Fruit fly (Drosophila melanogaster) whole organism, embryonic: Measurements from ENCODE around the gene CG17801.

Experiments used
- CG10366 ChIP-seq: fragments of 200-800 bp; sonication (Bioruptor generic); IDR thresholded peaks from 2 replicates; pipeline ENCODE4 v1.3.6; 2022; ENCODE audit warnings: missing biosample characterization, missing genetic modification characterization
- CG10462 ChIP-seq: fragments of 200-800 bp; sonication (Bioruptor generic); optimal IDR thresholded peaks from 2 replicates; lab custom pipeline; 2016; ENCODE audit warnings: missing biosample characterization, missing genetic modification characterization
- CG10543 ChIP-seq: fragments of 200-800 bp; sonication (Bioruptor generic); optimal IDR thresholded peaks from 3 replicates; lab custom pipeline; 2017; ENCODE audit warnings: missing biosample characterization, mild to moderate bottlenecking, missing genetic modification characterization, moderate library complexity
- CG11695 ChIP-seq: fragments of 200-800 bp; sonication (Bioruptor generic); IDR thresholded peaks from 3 replicates; pipeline ENCODE4 v1.3.6; 2022; ENCODE audit warnings: missing biosample characterization, missing genetic modification characterization
- CG12236 ChIP-seq: fragments of 200-800 bp; sonication (Bioruptor generic); optimal IDR thresholded peaks from 2 replicates; lab custom pipeline; 2016; ENCODE audit warnings: missing biosample characterization, missing genetic modification characterization
- CG12769 ChIP-seq: fragments of 200-800 bp; sonication (Bioruptor generic); optimal IDR thresholded peaks from 2 replicates; lab custom pipeline; 2019; ENCODE audit warnings: missing biosample characterization, mild to moderate bottlenecking, missing genetic modification characterization, moderate library complexity
- CG16779 ChIP-seq: fragments of 200-800 bp; sonication (Bioruptor generic); IDR thresholded peaks from 2 replicates; pipeline ENCODE4 v1.3.6; 2022; ENCODE audit warnings: missing biosample characterization, missing genetic modification characterization
- CG17912 ChIP-seq: fragments of 200-800 bp; sonication (Bioruptor generic); optimal IDR thresholded peaks from 2 replicates; lab custom pipeline; 2018; ENCODE audit warnings: missing biosample characterization, mild to moderate bottlenecking, missing genetic modification characterization
- CG18011 ChIP-seq: fragments of 200-800 bp; sonication (Bioruptor generic); optimal IDR thresholded peaks from 2 replicates; lab custom pipeline; 2017; ENCODE audit warnings: missing biosample characterization, missing genetic modification characterization, mild to moderate bottlenecking, moderate library complexity, missing genotype
- CG2120 ChIP-seq: fragments of 200-800 bp; sonication (Bioruptor generic); optimal IDR thresholded peaks from 3 replicates; lab custom pipeline; 2016; ENCODE audit warnings: missing biosample characterization, missing genetic modification characterization
- CG2129 ChIP-seq: fragments of 200-800 bp; sonication (Bioruptor generic); IDR thresholded peaks from 2 replicates; pipeline ENCODE4 v1.3.6; 2022; ENCODE audit warnings: missing biosample characterization, missing genetic modification characterization; ENCODE audit not compliant: partially characterized antibody
- CG31224 ChIP-seq: fragments of 200-800 bp; sonication (Bioruptor generic); IDR thresholded peaks from 2 replicates; pipeline ENCODE4 v1.3.6; 2022; ENCODE audit warnings: missing biosample characterization, missing genetic modification characterization
- CG3281 ChIP-seq: fragments of 200-800 bp; sonication (Bioruptor generic); optimal IDR thresholded peaks from 3 replicates; lab custom pipeline; 2017; ENCODE audit warnings: missing biosample characterization, mild to moderate bottlenecking, missing genetic modification characterization
- CG3838 ChIP-seq: fragments of 200-800 bp; sonication (Bioruptor generic); optimal IDR thresholded peaks from 3 replicates; lab custom pipeline; 2016; ENCODE audit warnings: missing biosample characterization, missing genetic modification characterization
- CG4617 ChIP-seq: fragments of 200-800 bp; sonication (Bioruptor generic); optimal IDR thresholded peaks from 3 replicates; lab custom pipeline; 2016; ENCODE audit warnings: missing biosample characterization, missing genetic modification characterization, borderline replicate concordance
- CG6175 ChIP-seq: fragments of 200-800 bp; sonication (Bioruptor generic); IDR thresholded peaks from 3 replicates; pipeline ENCODE4 v1.3.6; 2022; ENCODE audit warnings: missing biosample characterization, missing genetic modification characterization
- CG6791 ChIP-seq: fragments of 200-800 bp; sonication (Bioruptor generic); IDR thresholded peaks from 3 replicates; pipeline ENCODE4 v1.3.6; 2022; ENCODE audit warnings: missing biosample characterization, missing genetic modification characterization; ENCODE audit not compliant: partially characterized antibody
- CG7271 ChIP-seq: fragments of 200-800 bp; sonication (Bioruptor generic); optimal IDR thresholded peaks from 2 replicates; lab custom pipeline; 2018; ENCODE audit warnings: missing biosample characterization, mild to moderate bottlenecking, missing genetic modification characterization, moderate library complexity
- CG7963 ChIP-seq: fragments of 200-800 bp; sonication (Bioruptor generic); IDR thresholded peaks from 3 replicates; pipeline ENCODE4 v1.3.6; 2022; ENCODE audit warnings: missing biosample characterization, missing genetic modification characterization; ENCODE audit not compliant: partially characterized antibody
- CG8290 ChIP-seq, 3 experiments: fragments of 200-800 bp; sonication (Bioruptor generic); optimal IDR thresholded peaks; 2 replicates each; lab custom pipeline; 2016 to 2019; ENCODE audit warnings: missing biosample characterization in 3 of 3, missing genetic modification characterization in 3 of 3, mild to moderate bottlenecking in 2 of 3, moderate library complexity in 1 of 3
- CG8388 ChIP-seq: fragments of 200-800 bp; sonication (Bioruptor generic); optimal IDR thresholded peaks from 2 replicates; lab custom pipeline; 2019; ENCODE audit warnings: missing biosample characterization, mild to moderate bottlenecking, missing genetic modification characterization, moderate library complexity
- CG8924 ChIP-seq: fragments of 200-800 bp; optimal IDR thresholded peaks from 3 replicates; lab custom pipeline; 2019; ENCODE audit warnings: missing biosample characterization, mild to moderate bottlenecking, missing genetic modification characterization, moderate library complexity
- CG9876 ChIP-seq: fragments of 200-800 bp; sonication (Bioruptor generic); optimal IDR thresholded peaks from 2 replicates; lab custom pipeline; 2016; ENCODE audit warnings: missing biosample characterization, missing genetic modification characterization
- Doc2 ChIP-seq: fragments of 200-800 bp; sonication (Bioruptor generic); IDR thresholded peaks from 2 replicates; pipeline ENCODE4 v1.3.6; 2022; ENCODE audit warnings: missing biosample characterization, missing genetic modification characterization
- Eip74EF ChIP-seq, 2 experiments: fragments of 200-800 bp in 1 of 2; fragments of >200 bp in 1 of 2; sonication (Bioruptor generic) in 1 of 2; optimal IDR thresholded peaks; 2 replicates each; lab custom pipeline; 2017 to 2019; ENCODE audit warnings: missing biosample characterization in 2 of 2, missing genetic modification characterization in 2 of 2, mild to moderate bottlenecking in 1 of 2, moderate library complexity in 1 of 2
- HLHmδ ChIP-seq: fragments of 200-800 bp; sonication (Bioruptor generic); optimal IDR thresholded peaks from 2 replicates; lab custom pipeline; 2018; ENCODE audit warnings: missing biosample characterization, mild to moderate bottlenecking, missing genetic modification characterization, moderate library complexity
- Hmr ChIP-seq: fragments of 200-800 bp; sonication (Bioruptor generic); optimal IDR thresholded peaks from 3 replicates; lab custom pipeline; 2017; ENCODE audit warnings: mild to moderate bottlenecking, missing biosample characterization, missing genetic modification reagents, missing genetic modification characterization
- Hr78 ChIP-seq, 2 experiments: fragments of 200-800 bp in 1 of 2; fragments of >200 bp in 1 of 2; sonication (Bioruptor generic) in 1 of 2; optimal IDR thresholded peaks; 2 replicates each; lab custom pipeline; 2017 to 2019; ENCODE audit warnings: missing biosample characterization in 2 of 2, missing genetic modification characterization in 2 of 2, mild to moderate bottlenecking in 1 of 2, moderate library complexity in 1 of 2
- MBD-R2 ChIP-seq: fragments of 200-800 bp; sonication (Bioruptor generic); IDR thresholded peaks from 2 replicates; pipeline ENCODE4 v1.3.6; 2022; ENCODE audit warnings: missing biosample characterization, missing genetic modification characterization
- Rx ChIP-seq: fragments of 200-800 bp; sonication (Bioruptor generic); IDR thresholded peaks from 2 replicates; pipeline ENCODE4 v1.3.6; 2022; ENCODE audit warnings: missing biosample characterization, missing genetic modification characterization
- Spps ChIP-seq: fragments of 200-800 bp; sonication (Bioruptor generic); optimal IDR thresholded peaks from 2 replicates; lab custom pipeline; 2018; ENCODE audit warnings: missing biosample characterization, mild to moderate bottlenecking, missing genetic modification characterization
- ase ChIP-seq: fragments of 200-800 bp; sonication (Bioruptor generic); IDR thresholded peaks from 3 replicates; pipeline ENCODE4 v1.3.6; 2022; ENCODE audit warnings: missing biosample characterization, missing genetic modification characterization
- caup ChIP-seq: fragments of 200-800 bp; sonication (Bioruptor generic); optimal IDR thresholded peaks from 3 replicates; lab custom pipeline; 2017; ENCODE audit warnings: missing biosample characterization, mild to moderate bottlenecking, missing genetic modification characterization, moderate library complexity; ENCODE audit not compliant: severe bottlenecking
- chif ChIP-seq, 2 experiments: fragments of 200-800 bp; sonication (Bioruptor generic); optimal IDR thresholded peaks; 3 replicates each; lab custom pipeline; 2016; ENCODE audit warnings: missing biosample characterization in 2 of 2, missing genetic modification characterization in 2 of 2
- crp ChIP-seq, 2 experiments: fragments of 200-800 bp; sonication (Bioruptor generic); optimal IDR thresholded peaks; 2 replicates in 1 of 2; 3 replicates in 1 of 2; lab custom pipeline; 2017; ENCODE audit warnings: missing biosample characterization in 2 of 2, missing genetic modification characterization in 2 of 2, mild to moderate bottlenecking in 1 of 2, moderate library complexity in 1 of 2
- cwo ChIP-seq: fragments of 200-800 bp; sonication (Bioruptor generic); optimal IDR thresholded peaks from 3 replicates; lab custom pipeline; 2017; ENCODE audit warnings: missing biosample characterization, missing genetic modification characterization, mild to moderate bottlenecking, moderate library complexity, missing genetic modification reagents
- dpn ChIP-seq, 2 experiments: fragments of 200-800 bp; sonication (Bioruptor generic); optimal IDR thresholded peaks; 3 replicates each; lab custom pipeline; 2016; ENCODE audit warnings: missing biosample characterization in 2 of 2, missing genetic modification characterization in 2 of 2
- fd96Cb ChIP-seq: fragments of 200-800 bp; sonication (Bioruptor generic); optimal IDR thresholded peaks from 2 replicates; lab custom pipeline; 2018; ENCODE audit warnings: missing biosample characterization, mild to moderate bottlenecking, missing genetic modification characterization, moderate library complexity
- grn ChIP-seq: fragments of 200-800 bp; sonication (Bioruptor generic); optimal IDR thresholded peaks from 3 replicates; lab custom pipeline; 2017; ENCODE audit warnings: missing biosample characterization, missing genetic modification characterization
- gsb-n ChIP-seq: fragments of 200-800 bp; sonication (Bioruptor generic); optimal IDR thresholded peaks from 3 replicates; lab custom pipeline; 2018; ENCODE audit warnings: missing biosample characterization, mild to moderate bottlenecking, missing genetic modification characterization
- klu ChIP-seq: fragments of 200-800 bp; sonication (Bioruptor generic); IDR thresholded peaks from 2 replicates; pipeline ENCODE4 v1.3.6; 2022; ENCODE audit warnings: missing biosample characterization, missing genetic modification characterization
- lmd ChIP-seq: fragments of 200-800 bp; sonication (Bioruptor generic); IDR thresholded peaks from 2 replicates; pipeline ENCODE4 v1.3.6; 2022; ENCODE audit warnings: missing biosample characterization, missing genetic modification characterization
- pfk ChIP-seq: fragments of 200-800 bp; sonication (Bioruptor generic); optimal IDR thresholded peaks from 2 replicates; lab custom pipeline; 2018; ENCODE audit warnings: missing biosample characterization, mild to moderate bottlenecking, missing genetic modification characterization, moderate library complexity
- sd ChIP-seq: fragments of 200-800 bp; sonication (Bioruptor generic); optimal IDR thresholded peaks from 3 replicates; lab custom pipeline; 2018; ENCODE audit warnings: missing biosample characterization, mild to moderate bottlenecking, missing genetic modification characterization, moderate library complexity
- sug ChIP-seq: fragments of 200-800 bp; optimal IDR thresholded peaks from 2 replicates; lab custom pipeline; 2019; ENCODE audit warnings: missing biosample characterization, mild to moderate bottlenecking, missing genetic modification characterization, moderate library complexity
- trh ChIP-seq: fragments of 200-800 bp; sonication (Bioruptor generic); optimal IDR thresholded peaks from 2 replicates; lab custom pipeline; 2016; ENCODE audit warnings: missing biosample characterization, missing genetic modification characterization
- usp ChIP-seq: fragments of >200 bp; optimal IDR thresholded peaks from 2 replicates; lab custom pipeline; 2017; ENCODE audit warnings: missing biosample characterization, missing genetic modification characterization
- vvl ChIP-seq: fragments of 200-800 bp; sonication (Bioruptor generic); IDR thresholded peaks from 2 replicates; pipeline ENCODE4 v1.3.6; 2022; ENCODE audit warnings: missing biosample characterization, missing genetic modification characterization

Gene CG17801

DNA sequence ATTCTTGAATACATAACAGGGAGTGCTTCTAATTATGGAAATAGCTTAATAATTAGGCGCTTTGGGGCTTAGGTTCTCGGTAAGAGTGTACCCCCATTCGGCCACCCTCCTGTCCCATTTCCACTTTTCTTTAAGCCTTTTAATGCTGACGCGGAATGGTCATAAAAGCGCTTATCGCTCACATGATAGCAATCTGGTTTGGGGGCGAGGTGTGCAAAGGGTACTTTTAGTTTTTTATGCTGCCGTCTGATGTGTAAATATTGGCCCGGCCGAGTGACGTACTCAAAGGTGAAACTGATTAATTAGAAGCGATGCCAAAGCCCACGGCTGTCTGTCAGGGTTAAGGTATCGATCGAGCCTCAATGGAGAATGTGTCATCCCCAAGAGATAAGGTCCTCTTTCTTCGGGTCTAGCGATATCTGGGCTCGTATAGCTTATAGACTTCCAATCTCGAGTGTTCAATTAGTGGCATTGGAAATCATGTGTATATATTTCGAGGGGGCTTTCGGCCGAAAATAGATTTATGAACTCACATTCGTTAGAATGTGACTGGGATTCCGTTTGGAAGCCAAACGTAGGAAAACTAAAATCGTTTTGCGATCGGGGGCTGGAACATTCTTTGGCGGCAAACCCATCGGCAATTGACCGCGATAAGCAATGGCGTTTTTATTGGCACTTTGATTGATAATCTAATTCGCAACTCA, 47.0 kb downstream of the CG17801 start (continued):
- TF ChIP-seq CG3838 (GFP tag; lab: Kevin White, UChicago): no peak
- TF ChIP-seq MBD-R2 (GFP tag; lab: Robert Waterston, UW): no peak
- TF ChIP-seq Hr78 (GFP tag; optimal IDR thresholded peaks at IDR 0.05; lab: Kevin White, UChicago): peak in 1 of 2 experiments; percentile 82
- no peak for TF ChIP-seq usp (GFP tag; lab: Kevin White, UChicago)
- TF ChIP-seq sd: peak; percentile 69
- no peak for TF ChIP-seq CG11695 (GFP tag; lab: Robert Waterston, UW)
- no peak for TF ChIP-seq dpn (GFP tag; optimal IDR thresholded peaks at IDR 0.05; lab: Kevin White, UChicago)
- no peak for TF ChIP-seq Eip74EF (GFP tag; optimal IDR thresholded peaks at IDR 0.05; lab: Kevin White, UChicago)
- no peak for TF ChIP-seq CG10366
- TF ChIP-seq Hmr: peak; percentile 34
- TF ChIP-seq CG9876 (GFP tag; lab: Kevin White, UChicago): no peak
- TF ChIP-seq CG2120 (GFP tag; lab: Kevin White, UChicago): no peak
- no peak for TF ChIP-seq pfk (GFP tag; lab: Kevin White, UChicago)
- TF ChIP-seq CG2129 (GFP tag; lab: Robert Waterston, UW): no peak
- TF ChIP-seq vvl (GFP tag; lab: Robert Waterston, UW): no peak
- no peak for TF ChIP-seq CG10462 (GFP tag; lab: Kevin White, UChicago)
- TF ChIP-seq HLHmδ (GFP tag; lab: Kevin White, UChicago): no peak
- TF ChIP-seq grn: peak; percentile 85
- TF ChIP-seq CG10543 (GFP tag; lab: Kevin White, UChicago): peak; percentile 49
- no peak for TF ChIP-seq CG31224
- TF ChIP-seq fd96Cb (tag; lab: Kevin White, UChicago): no peak
- no peak for TF ChIP-seq CG7963 (GFP tag; lab: Robert Waterston, UW)
- no peak for TF ChIP-seq lmd (GFP tag; lab: Robert Waterston, UW)
- TF ChIP-seq klu (GFP tag; lab: Robert Waterston, UW): no peak
- no peak for TF ChIP-seq ase (GFP tag; lab: Robert Waterston, UW)
- peak; percentile 18 for TF ChIP-seq caup (GFP tag; lab: Kevin White, UChicago)
- TF ChIP-seq CG8388 (GFP tag; lab: Kevin White, UChicago): no peak
- TF ChIP-seq CG17912 (GFP tag; lab: Kevin White, UChicago): no peak
- TF ChIP-seq, all 482 proteins: peak for 36

DNA sequence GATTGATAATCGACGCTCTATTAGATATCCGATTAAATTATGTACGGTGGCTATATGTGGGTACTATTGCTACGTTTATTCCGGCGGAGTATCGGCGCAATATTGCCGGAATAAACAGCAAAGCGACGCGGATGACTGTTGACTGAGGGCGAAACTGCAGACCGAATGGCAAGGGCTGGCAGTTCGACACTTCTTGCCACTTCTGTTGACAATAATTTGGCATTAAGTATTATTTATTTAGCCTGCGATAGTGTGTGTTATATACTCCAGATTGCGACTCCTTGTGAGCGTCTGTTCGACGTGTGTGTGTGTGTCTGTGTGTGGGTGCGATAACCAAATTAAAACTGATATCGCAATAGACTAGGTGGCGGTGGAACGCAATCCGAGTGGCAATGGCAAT, 48.0 kb downstream of the CG17801 start:
- no peak for TF ChIP-seq Rx
- TF ChIP-seq klu (GFP tag; lab: Robert Waterston, UW): no peak
- no peak for TF ChIP-seq CG12236
- TF ChIP-seq CG8924: no peak
- TF ChIP-seq CG16779 (GFP tag; lab: Robert Waterston, UW): no peak
- no peak for TF ChIP-seq crp (GFP tag; optimal IDR thresholded peaks at IDR 0.05; lab: Kevin White, UChicago)
- TF ChIP-seq CG6175 (GFP tag; lab: Robert Waterston, UW): no peak
- no peak for TF ChIP-seq trh (GFP tag; lab: Kevin White, UChicago)
- TF ChIP-seq chif (GFP tag; optimal IDR thresholded peaks at IDR 0.05; lab: Kevin White, UChicago): no peak
- TF ChIP-seq CG7271 (tag; lab: Kevin White, UChicago): no peak
- TF ChIP-seq CG12769 (tag; lab: Kevin White, UChicago): no peak
- TF ChIP-seq Doc2 (GFP tag; lab: Robert Waterston, UW): no peak
- TF ChIP-seq CG3281 (GFP tag; lab: Kevin White, UChicago): no peak
- peak; percentile 55 for TF ChIP-seq sug (tag; lab: Kevin White, UChicago)
- no peak for TF ChIP-seq gsb-n (tag; lab: Kevin White, UChicago)
- no peak for TF ChIP-seq CG4617
- no peak for TF ChIP-seq CG18011 (GFP tag; lab: Kevin White, UChicago)
- TF ChIP-seq CG6791: no peak
- peak; percentile 43 for TF ChIP-seq cwo (GFP tag; lab: Kevin White, UChicago)
- TF ChIP-seq Spps (tag; lab: Kevin White, UChicago): no peak
- no peak for TF ChIP-seq CG8290 (GFP tag; optimal IDR thresholded peaks at IDR 0.05; lab: Kevin White, UChicago)
- peak in 1 of 2 experiments; percentile 5 for TF ChIP-seq CG8290 (tag; optimal IDR thresholded peaks at IDR 0.05; lab: Kevin White, UChicago)
